Fruit fly (Drosophila melanogaster) whole organism: ENCODE results near the gene Xrp1.

ENCODE experiments used
- CG8478 ChIP-seq: fragments of >200 bp; optimal IDR thresholded peaks from 2 replicates; lab custom pipeline; 2018; ENCODE audit warnings: inconsistent platforms
- Dll ChIP-seq: fragments of >200 bp; optimal IDR thresholded peaks from 2 replicates; lab custom pipeline; 2017
- EcR ChIP-seq, 2 experiments: fragments of >200 bp; optimal IDR thresholded peaks; 2 replicates each; lab custom pipeline; 2017; ENCODE audit warnings: missing biosample characterization in 2 of 2, missing genetic modification characterization in 2 of 2, missing genetic modification reagents in 2 of 2
- pan ChIP-seq: fragments of >200 bp; optimal IDR thresholded peaks from 2 replicates; lab custom pipeline; 2017
- psq ChIP-seq: fragments of >200 bp; optimal IDR thresholded peaks from 2 replicates; lab custom pipeline; 2017
- usp ChIP-seq: fragments of >200 bp; optimal IDR thresholded peaks from 2 replicates; lab custom pipeline; 2017; ENCODE audit warnings: missing biosample characterization, missing genetic modification characterization, mixed read lengths

Gene Xrp1

dm6 chr3R:18914594-18915275 is at the start of gene Xrp1:
Gene Xrp1, plus strand, starts transcription at chr3R:18914968.
- no peak for TF ChIP-seq pan (lab: Kevin White, UChicago)
- no peak for TF ChIP-seq Dll (lab: Kevin White, UChicago)
- no peak for TF ChIP-seq EcR (GFP tag; optimal IDR thresholded peaks at IDR 0.05; lab: Kevin White, UChicago)
- no peak for TF ChIP-seq usp (GFP tag; lab: Kevin White, UChicago)
- no peak for TF ChIP-seq psq
- no peak for TF ChIP-seq CG8478 (lab: Kevin White, UChicago)

dm6 chr3R:18875228-18875627 is 39.5 kb upstream of the Xrp1 start, which contains the start of gene CG14298:
Gene CG14298, plus strand, starts transcription at chr3R:18875528.
- TF ChIP-seq EcR (GFP tag; optimal IDR thresholded peaks at IDR 0.05; lab: Kevin White, UChicago) = no peak

- TF ChIP-seq EcR (GFP tag; optimal IDR thresholded peaks at IDR 0.05; lab: Kevin White, UChicago) (no peak), usp (GFP tag; lab: Kevin White, UChicago) (no peak), psq (no peak), CG8478 (lab: Kevin White, UChicago) (no peak), Dll (lab: Kevin White, UChicago) (no peak), pan (lab: Kevin White, UChicago) (no peak)
Observed at dm6 chr3R:18895227-18895626, 19.5 kb upstream of the Xrp1 start.

- TF ChIP-seq Dll (lab: Kevin White, UChicago) (no peak), pan (lab: Kevin White, UChicago) (no peak), EcR (GFP tag; optimal IDR thresholded peaks at IDR 0.05; lab: Kevin White, UChicago) (no peak), psq (no peak), CG8478 (lab: Kevin White, UChicago) (no peak), usp (GFP tag; lab: Kevin White, UChicago) (no peak)
Observed at dm6 chr3R:18897821-18898220, 16.9 kb upstream of the Xrp1 start, which contains the start of gene CG14297. Gene CG14297, plus strand, starts transcription at chr3R:18898121.

- TF ChIP-seq pan (lab: Kevin White, UChicago) (no peak), psq (no peak), EcR (GFP tag; optimal IDR thresholded peaks at IDR 0.05; lab: Kevin White, UChicago) (no peak), usp (GFP tag; lab: Kevin White, UChicago) (no peak), Dll (lab: Kevin White, UChicago) (no peak)
Observed at dm6 chr3R:18899123-18899522, 15.6 kb upstream of the Xrp1 start, which contains the start of gene Rh2. Gene Rh2, plus strand, starts transcription at chr3R:18899423.

- no peak for TF ChIP-seq psq
- TF ChIP-seq Dll (lab: Kevin White, UChicago) = no peak
- no peak for TF ChIP-seq pan (lab: Kevin White, UChicago)
- TF ChIP-seq CG8478 (lab: Kevin White, UChicago) = no peak
- TF ChIP-seq usp (GFP tag; lab: Kevin White, UChicago) = no peak
- no peak for TF ChIP-seq EcR (GFP tag; optimal IDR thresholded peaks at IDR 0.05; lab: Kevin White, UChicago)
Observed at dm6 chr3R:18902164-18902563, 12.6 kb upstream of the Xrp1 start, which contains the start of gene CG14294. Gene CG14294, minus strand, starts transcription at chr3R:18902264.

- no peak for TF ChIP-seq pan (lab: Kevin White, UChicago)
- TF ChIP-seq CG8478 (lab: Kevin White, UChicago) = no peak
- no peak for TF ChIP-seq psq
- no peak for TF ChIP-seq Dll (lab: Kevin White, UChicago)
- no peak for TF ChIP-seq EcR (GFP tag; optimal IDR thresholded peaks at IDR 0.05; lab: Kevin White, UChicago)
- no peak for TF ChIP-seq usp (GFP tag; lab: Kevin White, UChicago)
Observed at dm6 chr3R:18902858-18903257, 11.9 kb upstream of the Xrp1 start, which contains the start of gene CG34284. Gene CG34284, minus strand, starts transcription at chr3R:18902933.

- TF ChIP-seq CG8478 (lab: Kevin White, UChicago) (no peak), Dll (lab: Kevin White, UChicago) (no peak), pan (lab: Kevin White, UChicago) (no peak), usp (GFP tag; lab: Kevin White, UChicago) (no peak), psq (no peak), EcR (GFP tag; optimal IDR thresholded peaks at IDR 0.05; lab: Kevin White, UChicago) (no peak)
Observed at dm6 chr3R:18905555-18905920, 9.2 kb upstream of the Xrp1 start, which contains the start of gene CG14292. Gene CG14292, minus strand, starts transcription at chr3R:18905655.

- TF ChIP-seq pan (lab: Kevin White, UChicago) = no peak
- no peak for TF ChIP-seq psq
- no peak for TF ChIP-seq EcR (GFP tag; optimal IDR thresholded peaks at IDR 0.05; lab: Kevin White, UChicago)
- no peak for TF ChIP-seq CG8478 (lab: Kevin White, UChicago)
- TF ChIP-seq usp (GFP tag; lab: Kevin White, UChicago) = no peak
- TF ChIP-seq Dll (lab: Kevin White, UChicago) = no peak
Observed at dm6 chr3R:18905921-18906878, 8.6 kb upstream of the Xrp1 start, which contains the start of gene EndoA. Gene EndoA, plus strand, starts transcription at chr3R:18906609.

dm6 chr3R:18910336-18910735 is 4.4 kb upstream of the Xrp1 start:
- TF ChIP-seq EcR (GFP tag; optimal IDR thresholded peaks at IDR 0.05; lab: Kevin White, UChicago) (no peak), CG8478 (lab: Kevin White, UChicago) (no peak), usp (GFP tag; lab: Kevin White, UChicago) (no peak), pan (lab: Kevin White, UChicago) (no peak), psq (no peak), Dll (lab: Kevin White, UChicago) (no peak)

- TF ChIP-seq usp (GFP tag; lab: Kevin White, UChicago) (no peak), Dll (lab: Kevin White, UChicago) (no peak), psq (no peak), pan (lab: Kevin White, UChicago) (no peak), CG8478 (lab: Kevin White, UChicago) (no peak)
Observed at dm6 chr3R:18910923-18911322, 3.8 kb upstream of the Xrp1 start.
